Fruit fly (Drosophila melanogaster) whole organism, wandering third instar larva: ENCODE results near the gene Pss.

ENCODE experiments used
- CrebA ChIP-seq: fragments of 200-800 bp; sonication (Bioruptor generic); optimal IDR thresholded peaks from 2 replicates; lab custom pipeline; 2016; ENCODE audit warnings: missing biosample characterization, mild to moderate bottlenecking, missing genetic modification characterization, borderline replicate concordance
- Dif ChIP-seq: fragments of 200-275, 200-300 bp; sonication (Bioruptor generic); optimal IDR thresholded peaks from 2 replicates; lab custom pipeline; 2018; ENCODE audit warnings: missing biosample characterization, missing genetic modification characterization; ENCODE audit not compliant: partially characterized antibody
- HLH106 ChIP-seq: fragments of 200-800 bp; optimal IDR thresholded peaks from 3 replicates; lab custom pipeline; 2019; ENCODE audit warnings: missing biosample characterization, mild to moderate bottlenecking, missing genetic modification characterization, moderate library complexity
- Hnf4 ChIP-seq: fragments of 200-800 bp; sonication (Bioruptor generic); optimal IDR thresholded peaks from 2 replicates; lab custom pipeline; 2016; ENCODE audit warnings: missing biosample characterization, mild to moderate bottlenecking, missing genetic modification characterization
- Hr78 ChIP-seq: fragments of >200 bp; optimal IDR thresholded peaks from 2 replicates; lab custom pipeline; 2017; ENCODE audit warnings: missing biosample characterization, missing genetic modification characterization
- Hr83 ChIP-seq: fragments of 200-300 bp; sonication (Bioruptor generic); optimal IDR thresholded peaks from 2 replicates; lab custom pipeline; 2016; ENCODE audit warnings: missing biosample characterization, mild to moderate bottlenecking, missing genetic modification characterization, moderate library complexity; ENCODE audit not compliant: poor library complexity, severe bottlenecking
- Jra ChIP-seq: sonication (Bioruptor generic); optimal IDR thresholded peaks from 2 replicates; lab custom pipeline; 2016; ENCODE audit warnings: missing biosample characterization, missing genetic modification characterization
- Mio ChIP-seq: sonication (Bioruptor generic); optimal IDR thresholded peaks from 2 replicates; lab custom pipeline; 2016; ENCODE audit warnings: missing biosample characterization, missing genetic modification characterization
- Myc ChIP-seq: fragments of >200 bp; optimal IDR thresholded peaks from 2 replicates; lab custom pipeline; 2017
- Rel ChIP-seq, 2 experiments: fragments of 200-800 bp; sonication (Bioruptor generic) in 1 of 2; optimal IDR thresholded peaks; 2 replicates in 1 of 2; 3 replicates in 1 of 2; lab custom pipeline; 2016 to 2019; ENCODE audit warnings: mild to moderate bottlenecking in 2 of 2, missing biosample characterization in 2 of 2, missing genetic modification characterization in 2 of 2, moderate library complexity in 1 of 2
- Sp1 ChIP-seq: fragments of 200-800 bp; sonication (Bioruptor generic); optimal IDR thresholded peaks from 3 replicates; lab custom pipeline; 2019; ENCODE audit warnings: missing biosample characterization, mild to moderate bottlenecking, missing genetic modification characterization, moderate library complexity
- Vsx2 ChIP-seq: fragments of 200-300, 225-300 bp; sonication (Bioruptor generic); optimal IDR thresholded peaks from 2 replicates; lab custom pipeline; 2018; ENCODE audit warnings: missing biosample characterization, missing genetic modification characterization; ENCODE audit not compliant: partially characterized antibody
- br ChIP-seq: fragments of 200-800 bp; sonication (Bioruptor generic); optimal IDR thresholded peaks from 2 replicates; lab custom pipeline; 2016; ENCODE audit warnings: missing biosample characterization, missing genetic modification characterization
- brk ChIP-seq: fragments of 200-800 bp; sonication (Bioruptor generic); optimal IDR thresholded peaks from 2 replicates; lab custom pipeline; 2016; ENCODE audit warnings: missing biosample characterization, mild to moderate bottlenecking, missing genetic modification characterization
- dl ChIP-seq, 2 experiments: fragments of 175-275, 200-275 bp in 1 of 2; fragments of 200-275 bp in 1 of 2; sonication (Bioruptor generic); optimal IDR thresholded peaks; lab custom pipeline; 2018; ENCODE audit warnings: mild to moderate bottlenecking in 2 of 2, missing biosample characterization in 2 of 2, missing genetic modification characterization in 2 of 2, moderate library complexity in 2 of 2; ENCODE audit not compliant: partially characterized antibody in 2 of 2, insufficient read depth in 1 of 2
- dmrt93B ChIP-seq: fragments of 200-800 bp; sonication (Bioruptor generic); optimal IDR thresholded peaks from 2 replicates; lab custom pipeline; 2018; ENCODE audit warnings: missing biosample characterization, mild to moderate bottlenecking, missing genetic modification characterization
- dsf ChIP-seq: sonication (Bioruptor generic); optimal IDR thresholded peaks from 2 replicates; lab custom pipeline; 2016; ENCODE audit warnings: missing biosample characterization, missing genetic modification characterization, borderline replicate concordance
- ey ChIP-seq: fragments of 200-800 bp; sonication (Bioruptor generic); optimal IDR thresholded peaks from 2 replicates; lab custom pipeline; 2016; ENCODE audit warnings: missing biosample characterization, missing genetic modification characterization
- foxo ChIP-seq, 2 experiments: fragments of 200-800 bp; sonication (Bioruptor generic); optimal IDR thresholded peaks; 2 replicates in 1 of 2; 3 replicates in 1 of 2; lab custom pipeline; 2016 to 2017; ENCODE audit warnings: missing biosample characterization in 2 of 2, missing genetic modification characterization in 2 of 2
- jim ChIP-seq: fragments of 175-275, 200-325 bp; sonication (Bioruptor generic); optimal IDR thresholded peaks from 2 replicates; lab custom pipeline; 2016; ENCODE audit warnings: missing biosample characterization, mild to moderate bottlenecking, missing genetic modification characterization
- lola ChIP-seq: fragments of >200 bp; optimal IDR thresholded peaks from 2 replicates; lab custom pipeline; 2017; ENCODE audit warnings: missing biosample characterization, missing genetic modification characterization
- pan ChIP-seq: fragments of >200 bp; optimal IDR thresholded peaks from 2 replicates; lab custom pipeline; 2017
- psq ChIP-seq: fragments of 200-800 bp; sonication (Bioruptor generic); optimal IDR thresholded peaks from 3 replicates; lab custom pipeline; 2017; ENCODE audit warnings: missing biosample characterization, mild to moderate bottlenecking, missing genetic modification characterization, moderate library complexity
- rgr ChIP-seq: fragments of 200-800 bp; sonication (Bioruptor generic); optimal IDR thresholded peaks from 3 replicates; lab custom pipeline; 2016; ENCODE audit warnings: missing biosample characterization, mild to moderate bottlenecking, missing genetic modification characterization
- sage ChIP-seq: fragments of 200-800 bp; sonication (Bioruptor generic); optimal IDR thresholded peaks from 2 replicates; lab custom pipeline; 2016; ENCODE audit warnings: missing biosample characterization, mild to moderate bottlenecking, missing genetic modification characterization
- sv ChIP-seq: fragments of 200-800 bp; sonication (Bioruptor generic); optimal IDR thresholded peaks from 3 replicates; lab custom pipeline; 2016; ENCODE audit warnings: missing biosample characterization, missing genetic modification characterization
- tai ChIP-seq: sonication (Bioruptor generic); optimal IDR thresholded peaks from 2 replicates; lab custom pipeline; 2016; ENCODE audit warnings: missing biosample characterization, missing genetic modification characterization
- usp ChIP-seq: fragments of >200 bp; optimal IDR thresholded peaks from 2 replicates; lab custom pipeline; 2017; ENCODE audit warnings: missing biosample characterization, missing genetic modification characterization
- woc ChIP-seq: sonication (Bioruptor generic); optimal IDR thresholded peaks from 2 replicates; lab custom pipeline; 2016; ENCODE audit warnings: missing biosample characterization, mild to moderate bottlenecking, missing genetic modification characterization

Gene Pss

DNA sequence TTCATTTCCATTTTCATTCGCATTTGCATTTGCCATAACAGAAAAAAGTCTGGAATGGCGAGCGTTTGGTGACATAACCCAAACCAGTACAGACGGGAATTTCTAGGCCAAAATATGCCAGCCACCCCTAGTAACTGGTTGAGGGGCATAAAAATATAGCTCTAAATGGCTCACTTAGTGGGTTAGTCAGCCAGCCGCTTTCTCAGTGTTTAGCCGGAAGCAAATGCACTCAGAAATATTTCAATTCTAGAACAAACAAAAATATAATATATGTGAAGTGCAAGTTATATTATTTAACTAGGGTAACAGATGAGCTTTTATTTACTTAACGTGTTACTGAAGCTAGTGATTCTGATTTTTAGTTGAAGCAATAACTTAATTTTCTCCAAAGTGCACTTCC lies 10.9 kb upstream of the Pss start:
- TF ChIP-seq pan (lab: Kevin White, UChicago) (no peak), Sp1 (GFP tag; lab: Kevin White, UChicago) (no peak), usp (GFP tag; lab: Kevin White, UChicago) (no peak), Hr83 (GFP tag; lab: Kevin White, UChicago) (no peak), dmrt93B (GFP tag; lab: Kevin White, UChicago) (no peak), br (GFP tag; lab: Kevin White, UChicago) (no peak), sv (GFP tag; lab: Kevin White, UChicago) (no peak), woc (GFP tag; lab: Kevin White, UChicago) (no peak), ey (GFP tag; lab: Kevin White, UChicago) (no peak), dl (GFP tag; optimal IDR thresholded peaks at IDR 0.05; lab: Kevin White, UChicago; ENCODE audit: insufficient read depth in 1 of 2, partially characterized antibody in 2 of 2) (no peak), lola (GFP tag; lab: Kevin White, UChicago) (no peak), jim (GFP tag; lab: Kevin White, UChicago) (no peak), psq (GFP tag; lab: Kevin White, UChicago) (no peak), Rel (GFP tag; optimal IDR thresholded peaks at IDR 0.05; lab: Kevin White, UChicago) (no peak), Rel (tag; optimal IDR thresholded peaks at IDR 0.05; lab: Kevin White, UChicago) (no peak), brk (no peak), Mio (GFP tag; lab: Kevin White, UChicago) (no peak)

DNA sequence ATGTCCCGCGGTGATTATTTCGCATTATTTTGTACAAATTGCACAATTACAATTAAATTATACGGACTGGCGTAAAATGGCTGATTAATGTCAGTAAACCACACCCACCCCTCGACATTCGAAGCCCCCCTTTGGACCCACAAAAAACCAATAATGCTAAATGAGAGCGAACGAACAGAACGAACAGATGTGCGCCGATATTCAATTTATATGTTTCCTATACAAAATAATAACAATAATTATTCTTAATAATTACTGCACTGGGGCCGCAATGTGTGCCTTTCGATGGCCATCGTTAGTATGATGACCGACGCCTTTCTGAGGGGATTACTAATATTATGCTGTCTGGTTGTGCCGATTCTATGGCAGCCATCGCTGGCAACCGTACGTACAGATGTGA lies 7.4 kb upstream of the Pss start, which contains the start of gene CG13250:
Gene CG13250, plus strand, starts transcription at position 301 of the 400 bp plus-strand sequence.
- TF ChIP-seq Vsx2, result no peak
- no peak for TF ChIP-seq Myc (lab: Kevin White, UChicago)
- TF ChIP-seq Hr78 (GFP tag; lab: Kevin White, UChicago), result no peak
- TF ChIP-seq Rel (GFP tag; optimal IDR thresholded peaks at IDR 0.05; lab: Kevin White, UChicago), result no peak
- no peak for TF ChIP-seq Rel (tag; optimal IDR thresholded peaks at IDR 0.05; lab: Kevin White, UChicago)
- no peak for TF ChIP-seq foxo (GFP tag; optimal IDR thresholded peaks at IDR 0.05; lab: Kevin White, UChicago)
- no peak for TF ChIP-seq jim (GFP tag; lab: Kevin White, UChicago)
- no peak for TF ChIP-seq Dif (GFP tag; lab: Kevin White, UChicago)

DNA sequence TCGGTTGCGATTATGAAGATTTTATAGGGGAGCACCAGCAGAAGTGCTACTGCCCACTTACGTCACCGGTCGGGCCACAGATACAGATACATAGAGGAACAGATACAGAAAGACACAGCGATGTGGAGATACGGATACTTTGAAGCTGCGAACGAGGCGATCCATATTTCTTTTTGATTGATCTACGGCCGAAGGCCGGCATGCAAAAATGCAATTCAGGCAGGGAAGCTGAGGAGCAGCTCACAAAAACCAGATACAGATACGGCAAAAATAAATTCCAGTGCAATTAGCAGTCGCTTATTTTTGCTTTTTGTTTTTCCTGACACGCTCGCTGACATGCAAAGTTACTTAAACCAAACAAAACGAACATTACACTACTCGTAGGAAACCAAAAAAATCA lies 5.3 kb upstream of the Pss start:
- TF ChIP-seq usp (GFP tag; lab: Kevin White, UChicago), result no peak
- TF ChIP-seq Hr83 (GFP tag; lab: Kevin White, UChicago), result no peak
- no peak for TF ChIP-seq Jra (GFP tag; lab: Kevin White, UChicago)
- no peak for TF ChIP-seq tai (GFP tag; lab: Kevin White, UChicago)
- TF ChIP-seq sage (GFP tag; lab: Kevin White, UChicago), result no peak
- no peak for TF ChIP-seq Dif (GFP tag; lab: Kevin White, UChicago)
- TF ChIP-seq Myc (lab: Kevin White, UChicago), result no peak
- no peak for TF ChIP-seq psq (GFP tag; lab: Kevin White, UChicago)
- no peak for TF ChIP-seq CrebA (GFP tag; lab: Kevin White, UChicago)
- no peak for TF ChIP-seq pan (lab: Kevin White, UChicago)
- TF ChIP-seq sv (GFP tag; lab: Kevin White, UChicago), result no peak
- no peak for TF ChIP-seq HLH106 (tag; lab: Kevin White, UChicago)
- no peak for TF ChIP-seq rgr
- TF ChIP-seq br (GFP tag; lab: Kevin White, UChicago), result no peak
- TF ChIP-seq lola (GFP tag; lab: Kevin White, UChicago), result no peak
- no peak for TF ChIP-seq dsf (GFP tag; lab: Kevin White, UChicago)
- TF ChIP-seq, all 38 proteins: peak for 0

DNA sequence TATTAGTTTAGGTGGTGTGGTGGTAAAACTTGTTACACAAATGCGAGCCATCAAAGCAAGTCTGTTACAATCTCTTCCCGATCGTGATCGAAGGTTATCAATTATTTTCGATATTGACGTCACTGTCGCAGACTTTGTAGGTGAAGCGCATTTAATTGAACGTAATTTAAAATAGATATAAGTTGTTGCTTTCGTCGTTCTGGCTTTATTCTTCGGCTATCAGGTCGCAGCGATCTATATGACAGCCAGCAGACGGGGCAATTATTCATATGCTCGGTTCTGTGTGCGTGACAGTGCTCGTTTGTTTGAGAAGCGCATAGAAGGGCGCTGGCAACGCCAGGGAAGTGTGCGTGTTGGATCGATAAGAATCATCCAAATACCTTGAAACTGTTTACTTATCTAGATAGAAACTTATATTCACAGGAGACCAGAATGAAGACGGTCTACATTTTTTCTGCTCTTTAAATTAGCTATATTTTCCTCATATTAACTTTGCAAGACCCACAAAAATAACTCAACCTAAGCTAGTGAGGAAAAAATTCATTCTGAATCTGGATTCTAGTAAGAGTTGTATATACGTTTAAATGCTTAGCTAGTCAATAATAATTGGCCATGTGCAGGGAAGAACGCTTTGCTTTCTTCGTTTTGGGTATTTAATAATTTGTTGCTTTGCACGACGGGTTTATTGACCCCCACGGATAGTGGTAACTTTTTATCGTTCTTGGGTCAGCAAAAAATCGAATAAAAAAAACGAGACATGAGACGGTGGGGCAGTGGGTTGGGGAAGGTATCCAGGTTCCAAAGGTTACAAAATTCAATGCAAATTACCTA lies 4.6 kb upstream of the Pss start:
- peak; percentile 9 for TF ChIP-seq Hnf4
- TF ChIP-seq Mio (GFP tag; lab: Kevin White, UChicago), result no peak
- TF ChIP-seq, all 38 proteins: peak for 1
